Worm (Caenorhabditis elegans): ENCODE results near the gene K04C2.5.

DNA sequence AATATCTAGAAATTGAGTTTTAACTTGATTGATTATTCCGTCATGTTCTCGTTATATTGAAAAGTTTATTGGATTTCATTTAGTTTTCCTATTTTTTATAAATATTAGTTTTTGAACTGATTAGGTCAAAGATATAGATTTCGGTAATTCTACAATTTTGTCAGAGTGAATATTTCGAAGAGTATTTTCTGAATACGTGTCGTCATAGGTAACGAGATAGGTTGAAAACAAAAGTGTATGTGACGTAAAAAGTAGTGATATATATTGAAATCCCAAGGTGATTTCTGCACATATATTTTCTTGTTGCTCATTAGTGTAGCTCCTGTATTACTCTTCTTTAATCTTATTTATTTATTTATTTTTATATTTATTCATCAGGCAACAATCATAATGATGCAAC lies 10.7 kb downstream of the K04C2.5 start, which contains the start of gene K04C2.7:
- TF ChIP-seq tbx-2 (tag; optimal IDR thresholded peaks at IDR 0.05) (no peak), nhr-28 (tag; optimal IDR thresholded peaks at IDR 0.05) (no peak), skn-1 (tag; optimal IDR thresholded peaks at IDR 0.05) (no peak), nhr-11 (tag; optimal IDR thresholded peaks at IDR 0.05) (no peak), ztf-11 (tag; optimal IDR thresholded peaks at IDR 0.05) (no peak), nhr-76 (tag; optimal IDR thresholded peaks at IDR 0.05) (no peak), unc-39 (tag; optimal IDR thresholded peaks at IDR 0.05) (no peak), ama-1 (optimal IDR thresholded peaks at IDR 0.05) (no peak), lin-15B (tag; optimal IDR thresholded peaks at IDR 0.05) (no peak), ztf-4 (tag; optimal IDR thresholded peaks at IDR 0.05) (no peak), snpc-4 (tag; optimal IDR thresholded peaks at IDR 0.05) (no peak), fkh-10 (GFP tag; optimal IDR thresholded peaks at IDR 0.05) (no peak)
